Fruit fly (Drosophila melanogaster) whole organism, prepupa: ENCODE measurements around the gene Flo2.
A peak's percentile ranks its signal among the peaks of the same experiment; 100 is the strongest.

ENCODE experiments used
- Blimp-1 ChIP-seq: fragments of 200-800 bp; sonication (Bioruptor generic); optimal IDR thresholded peaks from 3 replicates; lab custom pipeline; 2017; ENCODE audit warnings: missing biosample characterization, missing genetic modification characterization, mild to moderate bottlenecking, moderate library complexity, missing genetic modification reagents
- CG10631 ChIP-seq: fragments of 200-800 bp; sonication (Bioruptor generic); optimal IDR thresholded peaks from 2 replicates; lab custom pipeline; 2016; ENCODE audit warnings: missing biosample characterization, missing genetic modification characterization
- CG10669 ChIP-seq: fragments of 200-800 bp; sonication (Bioruptor generic); optimal IDR thresholded peaks from 3 replicates; lab custom pipeline; 2018; ENCODE audit warnings: missing biosample characterization, mild to moderate bottlenecking, missing genetic modification characterization, moderate library complexity
- CG11902 ChIP-seq: fragments of 200-800 bp; sonication (Bioruptor generic); optimal IDR thresholded peaks from 3 replicates; lab custom pipeline; 2016; ENCODE audit warnings: missing biosample characterization, missing genetic modification characterization
- CG15336 ChIP-seq: fragments of 200-800 bp; sonication (Bioruptor generic); IDR thresholded peaks from 2 replicates; pipeline ENCODE4 v1.3.6; 2022; ENCODE audit warnings: missing biosample characterization, missing genetic modification characterization
- CG1621 ChIP-seq: fragments of 200-800 bp; sonication (Bioruptor generic); optimal IDR thresholded peaks from 3 replicates; lab custom pipeline; 2018; ENCODE audit warnings: missing biosample characterization, mild to moderate bottlenecking, missing genetic modification characterization
- CG16779 ChIP-seq: fragments of 200-800 bp; sonication (Bioruptor generic); optimal IDR thresholded peaks from 3 replicates; lab custom pipeline; 2017; ENCODE audit warnings: missing biosample characterization, mild to moderate bottlenecking, missing genetic modification characterization
- CG31627 ChIP-seq: fragments of 200-800 bp; sonication (Bioruptor generic); optimal IDR thresholded peaks from 3 replicates; lab custom pipeline; 2016; ENCODE audit warnings: missing biosample characterization, missing genetic modification characterization
- CG32006 ChIP-seq: fragments of 200-800 bp; sonication (Bioruptor generic); optimal IDR thresholded peaks from 3 replicates; lab custom pipeline; 2017; ENCODE audit warnings: missing biosample characterization, mild to moderate bottlenecking, missing genetic modification characterization
- CG34406 ChIP-seq: fragments of 200-800 bp; sonication (Bioruptor generic); optimal IDR thresholded peaks from 3 replicates; lab custom pipeline; 2016; ENCODE audit warnings: missing biosample characterization, missing genetic modification characterization
- CG4318 ChIP-seq: fragments of 200-800 bp; sonication (Bioruptor generic); optimal IDR thresholded peaks from 3 replicates; lab custom pipeline; 2017; ENCODE audit warnings: missing biosample characterization, mild to moderate bottlenecking, missing genetic modification characterization
- CG6163 ChIP-seq: fragments of 200-800 bp; sonication (Bioruptor generic); IDR thresholded peaks from 3 replicates; pipeline ENCODE4 v1.3.6; 2022; ENCODE audit warnings: missing biosample characterization, missing genetic modification characterization
- CG6792 ChIP-seq: fragments of 200-800 bp; sonication (Bioruptor generic); optimal IDR thresholded peaks from 3 replicates; lab custom pipeline; 2016; ENCODE audit warnings: missing biosample characterization, missing genetic modification characterization
- CG6808 ChIP-seq: fragments of 200-800 bp; sonication (Bioruptor generic); optimal IDR thresholded peaks from 3 replicates; lab custom pipeline; 2017; ENCODE audit warnings: missing biosample characterization, missing genetic modification characterization, mild to moderate bottlenecking, moderate library complexity, missing genetic modification reagents
- CG6854 ChIP-seq: fragments of 200-800 bp; sonication (Bioruptor generic); optimal IDR thresholded peaks from 2 replicates; lab custom pipeline; 2017; ENCODE audit warnings: missing biosample characterization, mild to moderate bottlenecking, missing genetic modification characterization
- CG7368 ChIP-seq: fragments of 200-800 bp; sonication (Bioruptor generic); optimal IDR thresholded peaks from 3 replicates; lab custom pipeline; 2016; ENCODE audit warnings: missing biosample characterization, missing genetic modification characterization
- CG8119 ChIP-seq: fragments of 200-800 bp; sonication (Bioruptor generic); IDR thresholded peaks from 3 replicates; pipeline ENCODE4 v1.3.6; 2022; ENCODE audit warnings: missing biosample characterization, missing genetic modification characterization
- CG8319 ChIP-seq: fragments of 200-800 bp; sonication (Bioruptor generic); optimal IDR thresholded peaks from 3 replicates; lab custom pipeline; 2016; ENCODE audit warnings: missing biosample characterization, missing genetic modification characterization
- CG8632 ChIP-seq: fragments of 200-800 bp; sonication (Bioruptor generic); optimal IDR thresholded peaks from 3 replicates; lab custom pipeline; 2016; ENCODE audit warnings: missing biosample characterization, missing genetic modification characterization
- CG9139 ChIP-seq: fragments of 200-800 bp; sonication (Bioruptor generic); optimal IDR thresholded peaks from 3 replicates; lab custom pipeline; 2017; ENCODE audit warnings: missing biosample characterization, mild to moderate bottlenecking, missing genetic modification characterization
- Gug ChIP-seq: fragments of 200-800 bp; sonication (Bioruptor generic); IDR thresholded peaks from 2 replicates; pipeline ENCODE4 v1.3.6; 2022; ENCODE audit warnings: missing biosample characterization, missing genetic modification characterization
- Hr38 ChIP-seq: sonication (Bioruptor generic); optimal IDR thresholded peaks from 2 replicates; lab custom pipeline; 2016; ENCODE audit warnings: missing biosample characterization, missing genetic modification characterization
- Hr39 ChIP-seq: fragments of 200-800 bp; sonication (Bioruptor generic); optimal IDR thresholded peaks from 2 replicates; lab custom pipeline; 2016; ENCODE audit warnings: missing biosample characterization, missing genetic modification characterization
- Met ChIP-seq: fragments of 200-800 bp; sonication (Bioruptor generic); optimal IDR thresholded peaks from 3 replicates; lab custom pipeline; 2016; ENCODE audit warnings: missing biosample characterization, missing genetic modification characterization
- OdsH ChIP-seq: fragments of 200-800 bp; sonication (Bioruptor generic); optimal IDR thresholded peaks from 3 replicates; lab custom pipeline; 2016; ENCODE audit warnings: missing biosample characterization, missing genetic modification characterization
- Smox ChIP-seq: fragments of 200-800 bp; sonication (Bioruptor generic); optimal IDR thresholded peaks from 3 replicates; lab custom pipeline; 2016; ENCODE audit warnings: missing biosample characterization, missing genetic modification characterization
- Sox14 ChIP-seq: fragments of 200-800 bp; sonication (Bioruptor generic); optimal IDR thresholded peaks from 3 replicates; lab custom pipeline; 2016; ENCODE audit warnings: missing biosample characterization, missing genetic modification characterization
- Sox15 ChIP-seq: fragments of 200-800 bp; sonication (Bioruptor generic); optimal IDR thresholded peaks from 3 replicates; lab custom pipeline; 2016; ENCODE audit warnings: missing biosample characterization, missing genetic modification characterization
- dac ChIP-seq: fragments of 200-800 bp; sonication (Bioruptor generic); optimal IDR thresholded peaks from 2 replicates; lab custom pipeline; 2017; ENCODE audit warnings: missing biosample characterization, mild to moderate bottlenecking, missing genetic modification characterization
- dsx ChIP-seq: fragments of 200-800 bp; optimal IDR thresholded peaks from 3 replicates; lab custom pipeline; 2019; ENCODE audit warnings: missing biosample characterization, mild to moderate bottlenecking, missing genetic modification characterization, moderate library complexity; ENCODE audit not compliant: poor library complexity, severe bottlenecking
- esn ChIP-seq: fragments of 200-800 bp; sonication (Bioruptor generic); optimal IDR thresholded peaks from 2 replicates; lab custom pipeline; 2016; ENCODE audit warnings: missing biosample characterization, mild to moderate bottlenecking, missing genetic modification characterization, moderate library complexity
- fd59A ChIP-seq: fragments of 200-800 bp; sonication (Bioruptor generic); optimal IDR thresholded peaks from 2 replicates; lab custom pipeline; 2017; ENCODE audit warnings: missing biosample characterization, mild to moderate bottlenecking, missing genetic modification characterization, missing genetic modification reagents
- fkh ChIP-seq: fragments of 200-800 bp; sonication (Bioruptor generic); optimal IDR thresholded peaks from 3 replicates; lab custom pipeline; 2017; ENCODE audit warnings: missing biosample characterization, mild to moderate bottlenecking, missing genetic modification characterization, moderate library complexity
- lz ChIP-seq: fragments of 200-800 bp; sonication (Bioruptor generic); optimal IDR thresholded peaks from 3 replicates; lab custom pipeline; 2016; ENCODE audit warnings: missing biosample characterization, missing genetic modification characterization
- net ChIP-seq: fragments of 200-800 bp; sonication (Bioruptor generic); optimal IDR thresholded peaks from 3 replicates; lab custom pipeline; 2016; ENCODE audit warnings: missing biosample characterization, missing genetic modification characterization
- pdm3 ChIP-seq: fragments of 200-800 bp; sonication (Bioruptor generic); optimal IDR thresholded peaks from 3 replicates; lab custom pipeline; 2016; ENCODE audit warnings: missing biosample characterization, missing genetic modification characterization
- salr ChIP-seq, 2 experiments: fragments of 200-800 bp; sonication (Bioruptor generic); optimal IDR thresholded peaks; 3 replicates each; lab custom pipeline; 2016 to 2018; ENCODE audit warnings: missing biosample characterization in 2 of 2, missing genetic modification characterization in 2 of 2, mild to moderate bottlenecking in 1 of 2
- ss ChIP-seq, 2 experiments: fragments of 200-800 bp; sonication (Bioruptor generic); optimal IDR thresholded peaks; 2 replicates in 1 of 2; 3 replicates in 1 of 2; lab custom pipeline; 2017 to 2018; ENCODE audit warnings: mild to moderate bottlenecking in 2 of 2, missing biosample characterization in 2 of 2, missing genetic modification characterization in 2 of 2, moderate library complexity in 1 of 2
- svp ChIP-seq: fragments of 200-800 bp; sonication (Bioruptor generic); peaks from one replicate; lab custom pipeline; 2016; ENCODE audit warnings: missing biosample characterization, missing genetic modification characterization
- vri ChIP-seq: fragments of 200-800 bp; sonication (Bioruptor generic); optimal IDR thresholded peaks from 3 replicates; lab custom pipeline; 2016; ENCODE audit warnings: missing biosample characterization, mild to moderate bottlenecking, missing genetic modification characterization

Flo2 gene

DNA sequence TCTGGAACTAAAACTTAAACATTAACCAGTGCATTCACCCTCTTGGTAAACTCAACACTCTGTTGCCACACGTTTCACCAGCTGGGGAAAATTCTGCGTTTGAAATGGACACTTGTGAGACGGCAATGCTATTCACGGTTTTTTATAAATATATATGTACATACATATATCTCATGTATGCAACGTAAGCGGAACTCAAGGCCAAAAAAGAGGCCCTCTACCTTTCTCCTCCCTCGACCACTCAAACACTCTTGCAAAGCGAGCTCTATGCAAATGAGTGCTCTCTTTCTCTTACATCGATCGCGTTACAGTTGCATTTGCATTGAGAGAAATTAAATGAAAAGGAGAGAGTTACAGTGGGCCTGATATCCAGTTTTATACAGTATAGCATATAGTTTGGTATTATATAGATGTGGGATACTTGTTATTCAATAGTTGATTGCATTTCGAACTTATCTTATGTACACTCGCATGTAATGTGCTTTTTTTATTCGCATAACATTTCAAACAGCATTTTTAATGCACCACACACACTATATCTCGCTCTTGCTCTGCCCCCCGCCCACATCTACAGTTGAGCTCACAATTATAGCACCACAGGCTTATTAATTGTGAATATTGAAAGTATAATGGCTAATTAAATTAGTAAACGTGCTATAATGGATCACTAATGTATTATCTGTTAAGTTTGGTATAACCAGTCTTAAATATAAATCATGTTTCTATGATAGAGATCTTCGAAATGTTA lies 113.1 kb downstream of the Flo2 start (continued):
- TF ChIP-seq CG8319 (GFP tag; lab: Kevin White, UChicago) = peak; percentile 71
- TF ChIP-seq Smox (GFP tag; lab: Kevin White, UChicago) = peak; percentile 84
- peak; percentile 72 for TF ChIP-seq CG10631 (GFP tag; lab: Kevin White, UChicago)
- peak; percentile 87 for TF ChIP-seq esn (GFP tag; lab: Kevin White, UChicago)
- no peak for TF ChIP-seq Hr38 (GFP tag; lab: Kevin White, UChicago)
- peak; percentile 36 for TF ChIP-seq Blimp-1
- TF ChIP-seq net (GFP tag; lab: Kevin White, UChicago) = peak; percentile 83
- TF ChIP-seq svp (GFP tag; lab: Kevin White, UChicago) = peak; percentile 91
- TF ChIP-seq vri (GFP tag; lab: Kevin White, UChicago) = peak; percentile 78
- peak; percentile 70 for TF ChIP-seq CG4318 (GFP tag; lab: Kevin White, UChicago)
- TF ChIP-seq CG11902 = peak; percentile 60
- TF ChIP-seq CG7368 (GFP tag; lab: Kevin White, UChicago) = peak; percentile 77
- peak; percentile 92 for TF ChIP-seq CG6163 (GFP tag; lab: Robert Waterston, UW)
- peak; percentile 83 for TF ChIP-seq Met
- TF ChIP-seq dsx (GFP tag; lab: Kevin White, UChicago) = peak; percentile 56
- peak; percentile 86 for TF ChIP-seq CG31627 (GFP tag; lab: Kevin White, UChicago)
- peak; percentile 66 for TF ChIP-seq dac (GFP tag; lab: Kevin White, UChicago)
- no peak for TF ChIP-seq CG9139 (GFP tag; lab: Kevin White, UChicago)
- TF ChIP-seq CG6808 (GFP tag; lab: Kevin White, UChicago) = no peak
- peak; percentile 63 for TF ChIP-seq CG16779 (tag; lab: Kevin White, UChicago)
- peak; percentile 89 for TF ChIP-seq pdm3
- peak; percentile 28 for TF ChIP-seq CG6854
- peak; percentile 74 for TF ChIP-seq Sox15 (GFP tag; lab: Kevin White, UChicago)
- TF ChIP-seq CG1621 = peak; percentile 75
- no peak for TF ChIP-seq ss (GFP tag; optimal IDR thresholded peaks at IDR 0.05; lab: Kevin White, UChicago)
- TF ChIP-seq CG34406 (GFP tag; lab: Kevin White, UChicago) = peak; percentile 77
- peak; percentile 87 for TF ChIP-seq CG32006 (GFP tag; lab: Kevin White, UChicago)
- peak; percentile 87 for TF ChIP-seq CG8119 (GFP tag; lab: Robert Waterston, UW)
- peak; percentile 85 for TF ChIP-seq OdsH (GFP tag; lab: Kevin White, UChicago)
- peak; percentile 87 for TF ChIP-seq CG6792
- peak; percentile 88 for TF ChIP-seq Hr39 (GFP tag; lab: Kevin White, UChicago)
- TF ChIP-seq salr (GFP tag; optimal IDR thresholded peaks at IDR 0.05; lab: Kevin White, UChicago) = peak; percentile 62 to 90
- TF ChIP-seq fd59A (GFP tag; lab: Kevin White, UChicago) = peak; percentile 60
- no peak for TF ChIP-seq fkh
- peak; percentile 69 for TF ChIP-seq CG10669
- TF ChIP-seq Sox14 (GFP tag; lab: Kevin White, UChicago) = peak; percentile 89
- TF ChIP-seq CG15336 = peak; percentile 92
- TF ChIP-seq Gug = peak; percentile 83
- TF ChIP-seq CG8632 (GFP tag; lab: Kevin White, UChicago) = peak; percentile 75
- peak; percentile 86 for TF ChIP-seq lz (GFP tag; lab: Kevin White, UChicago)
- TF ChIP-seq, all 60 proteins: peak for 55
